Fruit fly (Drosophila melanogaster): Measurements from ENCODE around the gene CG10958.

The CG10958 gene

DNA sequence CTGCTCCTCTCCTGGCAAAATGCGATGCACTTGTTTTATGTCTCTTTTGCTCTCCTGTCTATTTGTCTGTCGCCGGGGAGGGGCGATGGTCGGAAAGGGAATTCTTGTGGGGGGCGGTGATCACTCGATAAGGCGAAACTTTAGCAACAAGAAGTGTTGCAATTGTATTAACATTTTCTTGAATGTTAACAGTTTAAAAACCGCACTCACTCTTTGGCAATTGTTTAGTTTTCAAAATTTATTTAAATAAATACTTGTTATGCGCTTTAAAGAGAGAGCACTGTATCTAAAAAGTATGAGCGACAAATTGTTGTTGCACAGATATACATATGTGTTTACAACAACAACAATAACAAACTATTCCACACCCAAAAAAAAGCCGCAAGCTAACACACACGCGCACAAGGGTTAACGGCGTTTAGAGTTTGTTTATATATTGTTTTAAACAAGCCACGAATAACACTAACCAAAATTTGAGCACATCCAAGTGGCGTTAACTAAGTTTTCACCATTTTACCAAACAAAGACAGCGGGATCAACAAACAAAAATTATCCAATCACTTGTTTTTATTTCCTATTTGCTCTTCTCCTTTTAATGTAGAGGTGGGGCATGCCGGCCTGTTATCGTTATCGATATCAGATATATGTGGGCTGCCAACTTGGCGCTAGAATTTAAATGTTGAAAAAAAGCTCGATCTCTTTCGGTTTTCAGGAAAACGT, 30.4 kb upstream of the CG10958 start, which contains the start of gene CG2258 (continued):
- TF ChIP-seq CG2129 (GFP tag; IDR thresholded peaks at IDR 0.05; ENCODE audit: partially characterized antibody): no peak
- TF ChIP-seq nerfin-1 (tag; optimal IDR thresholded peaks at IDR 0.05): peak; percentile 77
- TF ChIP-seq Ravus (GFP tag; IDR thresholded peaks at IDR 0.05): peak; percentile 57
- peak; percentile 46 for TF ChIP-seq lilli (GFP tag; optimal IDR thresholded peaks at IDR 0.05)
- TF ChIP-seq toy (GFP tag; IDR thresholded peaks at IDR 0.05): peak; percentile 73
- TF ChIP-seq CG30403 (GFP tag; optimal IDR thresholded peaks at IDR 0.05): peak; percentile 84
- peak; percentile 64 for TF ChIP-seq CG6854 (GFP tag; optimal IDR thresholded peaks at IDR 0.05)
- peak; percentile 95 for TF ChIP-seq CG17359 (tag; optimal IDR thresholded peaks at IDR 0.05)
- peak; percentile 72 for TF ChIP-seq CG9215 (GFP tag; IDR thresholded peaks at IDR 0.05)
- TF ChIP-seq unpg (GFP tag; optimal IDR thresholded peaks at IDR 0.05): peak; percentile 92
- peak; percentile 82 for TF ChIP-seq jigr1 (GFP tag; IDR thresholded peaks at IDR 0.05)
- peak; percentile 67 for TF ChIP-seq CG6272 (GFP tag; IDR thresholded peaks at IDR 0.05)
- peak; percentile 85 for TF ChIP-seq Gug (GFP tag; IDR thresholded peaks at IDR 0.05)
- peak; percentile 45 for TF ChIP-seq Bdp1 (GFP tag; optimal IDR thresholded peaks at IDR 0.05)
- TF ChIP-seq eyg (GFP tag; optimal IDR thresholded peaks at IDR 0.05): peak; percentile 71
- peak; percentile 88 for TF ChIP-seq CG2712 (tag; optimal IDR thresholded peaks at IDR 0.05)
- TF ChIP-seq Deaf1 (tag; optimal IDR thresholded peaks at IDR 0.05): peak; percentile 60
- TF ChIP-seq HmgD (GFP tag; optimal IDR thresholded peaks at IDR 0.05): no peak
- no peak for TF ChIP-seq CG1832 (GFP tag; optimal IDR thresholded peaks at IDR 0.05)
- TF ChIP-seq amos (GFP tag; IDR thresholded peaks at IDR 0.05; ENCODE audit: partially characterized antibody): no peak; the same call in 1 of the 2 replicates
- 0 out of 4 replicates have a peak, but pooled peaks have one; percentile 29 for TF ChIP-seq chinmo (GFP tag; IDR thresholded peaks at IDR 0.05; ENCODE audit: partially characterized antibody)
- peak; percentile 84 for TF ChIP-seq CG2875 (GFP tag; optimal IDR thresholded peaks at IDR 0.05)
- peak; percentile 74 for TF ChIP-seq cwo (GFP tag; optimal IDR thresholded peaks at IDR 0.05)
- TF ChIP-seq sob (GFP tag; IDR thresholded peaks at IDR 0.05): peak; percentile 86
- TF ChIP-seq CG10431 (GFP tag; optimal IDR thresholded peaks at IDR 0.05): peak; percentile 75
- peak; percentile 70 for TF ChIP-seq gcm (GFP tag; optimal IDR thresholded peaks at IDR 0.05)
- peak; percentile 10 for TF ChIP-seq CG3163 (GFP tag; optimal IDR thresholded peaks at IDR 0.05)
- peak; percentile 77 for TF ChIP-seq CG11504 (tag; optimal IDR thresholded peaks at IDR 0.05)
- TF ChIP-seq zfh2 (GFP tag; optimal IDR thresholded peaks at IDR 0.05): peak; percentile 47
- peak; percentile 39 for TF ChIP-seq NC2β (GFP tag; optimal IDR thresholded peaks at IDR 0.05)
- TF ChIP-seq emc (GFP tag; optimal IDR thresholded peaks at IDR 0.05): peak; percentile 12
- no peak for TF ChIP-seq CG8290 (GFP tag; optimal IDR thresholded peaks at IDR 0.05)
- TF ChIP-seq CG8290 (tag; optimal IDR thresholded peaks at IDR 0.05): peak; percentile 16 to 87
- no peak for TF ChIP-seq HLHmδ (GFP tag; optimal IDR thresholded peaks at IDR 0.05)
- TF ChIP-seq Ssrp (tag; optimal IDR thresholded peaks at IDR 0.05): peak; percentile 20
- no peak for TF ChIP-seq z (GFP tag; IDR thresholded peaks at IDR 0.05)
- TF ChIP-seq sc (optimal IDR thresholded peaks at IDR 0.05): no peak
- peak; percentile 71 for TF ChIP-seq sc (GFP tag; optimal IDR thresholded peaks at IDR 0.05)
- TF ChIP-seq cad (GFP tag; optimal IDR thresholded peaks at IDR 0.05): no peak
- TF ChIP-seq CG8924 (tag; optimal IDR thresholded peaks at IDR 0.05): peak; percentile 86
- peak; percentile 53 for TF ChIP-seq CG7928 (GFP tag; optimal IDR thresholded peaks at IDR 0.05)
- peak; percentile 85 for TF ChIP-seq Hsf (GFP tag; optimal IDR thresholded peaks at IDR 0.05)
- TF ChIP-seq ranshi (GFP tag; IDR thresholded peaks at IDR 0.05): peak; percentile 89
- no peak for TF ChIP-seq lov (optimal IDR thresholded peaks at IDR 0.05)
- TF ChIP-seq lov (GFP tag; IDR thresholded peaks at IDR 0.05): peak; percentile 82
- TF ChIP-seq pan (optimal IDR thresholded peaks at IDR 0.05): no peak
- peak in 1 of 2 experiments; percentile 91 for TF ChIP-seq pan (GFP tag; optimal IDR thresholded peaks at IDR 0.05 in 1 of 2, IDR thresholded peaks at IDR 0.05 in 1 of 2)
- peak; percentile 80 for TF ChIP-seq CG10654 (GFP tag; optimal IDR thresholded peaks at IDR 0.05)
- no peak for TF ChIP-seq nerfin-2 (GFP tag; IDR thresholded peaks at IDR 0.05; ENCODE audit: partially characterized antibody)
- peak; percentile 43 for TF ChIP-seq Max (GFP tag; optimal IDR thresholded peaks at IDR 0.05)
- TF ChIP-seq ftz-f1 (GFP tag; optimal IDR thresholded peaks at IDR 0.05): no peak

Data from whole organism, embryonic.